Fruit fly (Drosophila melanogaster): ENCODE measurements around the gene Ras64B.

DNA sequence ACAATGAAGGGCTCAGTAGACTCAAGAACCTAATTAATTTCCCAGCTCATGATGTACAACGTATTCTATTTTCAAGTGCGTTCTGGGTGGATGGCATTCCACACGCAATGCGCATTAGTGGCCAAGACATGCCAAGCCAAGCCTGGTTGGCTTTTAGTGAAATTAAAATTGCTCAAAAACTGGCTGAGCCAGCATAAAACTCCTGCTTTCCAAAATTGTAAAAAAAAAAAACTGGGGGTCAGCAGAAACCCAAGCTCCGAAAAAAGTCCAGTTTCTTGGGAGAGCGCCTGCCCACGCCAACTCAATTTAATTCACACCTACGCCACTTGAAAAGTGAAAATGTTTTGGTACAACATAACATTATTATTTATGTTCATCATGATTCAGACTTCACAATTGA, 20.5 kb upstream of the Ras64B start:
- TF ChIP-seq en (GFP tag; optimal IDR thresholded peaks at IDR 0.05) (no peak), CG11247 (GFP tag; IDR thresholded peaks at IDR 0.05) (no peak), zen (tag; optimal IDR thresholded peaks at IDR 0.05) (no peak), Mad (GFP tag; optimal IDR thresholded peaks at IDR 0.05) (no peak), CG9932 (GFP tag; IDR thresholded peaks at IDR 0.05) (no peak), CG32532 (GFP tag; IDR thresholded peaks at IDR 0.05) (no peak), insv (GFP tag; optimal IDR thresholded peaks at IDR 0.05) (no peak)

Data from whole organism, embryonic.